Fruit fly (Drosophila melanogaster): ENCODE measurements around the gene CG42590.

DNA sequence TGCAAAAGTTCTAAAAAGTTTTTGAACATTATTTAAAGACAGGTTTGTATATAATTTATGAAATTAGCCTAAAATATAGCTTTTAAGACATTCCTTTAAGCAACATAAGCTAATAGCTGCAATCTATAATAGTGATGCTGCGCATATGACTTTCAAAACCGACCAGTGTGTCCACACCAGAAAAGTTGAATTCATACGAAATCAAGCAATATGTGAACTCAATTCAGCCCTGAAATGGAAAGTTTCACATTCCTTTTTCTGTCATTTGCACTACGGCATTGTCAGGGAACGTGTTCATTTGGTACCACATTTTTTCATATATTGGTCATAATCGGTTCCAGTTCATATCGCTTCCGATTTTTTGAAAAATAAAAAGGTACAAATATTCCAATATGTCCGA lies 39.8 kb upstream of the CG42590 start, which contains the start of gene fan:
- TF ChIP-seq EcR (GFP tag; optimal IDR thresholded peaks at IDR 0.05) (no peak), pan (optimal IDR thresholded peaks at IDR 0.05) (no peak), psq (optimal IDR thresholded peaks at IDR 0.05) (no peak)
